Worm (Caenorhabditis elegans): ENCODE data around the gene F17C8.9.

The F17C8.9 gene

DNA sequence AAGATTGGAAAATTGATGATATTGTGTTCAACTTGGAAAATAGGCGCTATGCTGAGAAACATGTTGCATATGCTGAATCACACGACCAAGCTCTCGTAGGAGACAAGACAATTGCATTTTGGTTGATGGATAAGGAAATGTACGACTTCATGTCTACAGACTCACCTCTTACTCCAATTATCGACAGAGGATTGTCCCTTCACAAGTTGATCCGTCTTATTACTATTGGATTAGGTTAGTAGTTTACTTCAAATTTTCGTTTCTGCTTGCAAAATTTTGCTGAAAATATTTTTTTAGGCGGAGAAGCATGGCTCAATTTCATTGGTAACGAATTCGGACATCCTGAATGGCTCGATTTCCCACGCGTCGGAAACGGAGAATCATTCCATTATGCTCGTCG is 37.3 kb upstream of the F17C8.9 start:
- TF ChIP-seq repo-1 (tag; optimal IDR thresholded peaks at IDR 0.05) (no peak), lin-40 (tag; optimal IDR thresholded peaks at IDR 0.05) (no peak), hmg-1.2 (GFP tag; IDR thresholded peaks at IDR 0.05) (no peak), athp-1 (tag; optimal IDR thresholded peaks at IDR 0.05) (no peak), nfya-1 (tag; optimal IDR thresholded peaks at IDR 0.05; ENCODE audit: borderline replicate concordance, insufficient read depth) (no peak), attf-5 (GFP tag; optimal IDR thresholded peaks at IDR 0.05) (no peak), Y79H2A.3 (GFP tag; conservative IDR thresholded peaks at IDR 0.05) (no peak), C06A6.2 (GFP tag; conservative IDR thresholded peaks at IDR 0.05) (no peak), snpc-1.3 (tag; optimal IDR thresholded peaks at IDR 0.05; ENCODE audit: insufficient read depth) (no peak), him-1 (tag; optimal IDR thresholded peaks at IDR 0.05) (no peak), madf-10 (tag; optimal IDR thresholded peaks at IDR 0.05) (no peak), C17E4.6 (GFP tag; IDR thresholded peaks at IDR 0.05) (no peak), snpc-4 (GFP tag; optimal IDR thresholded peaks at IDR 0.05) (no peak), snpc-4 (tag; optimal IDR thresholded peaks at IDR 0.05) (no peak), dpff-1 (tag; optimal IDR thresholded peaks at IDR 0.05) (no peak), Y56A3A.18 (GFP tag; IDR thresholded peaks at IDR 0.05) (no peak), efl-1 (GFP tag; optimal IDR thresholded peaks at IDR 0.05) (no peak), ztf-3 (GFP tag; optimal IDR thresholded peaks at IDR 0.05) (no peak)

DNA sequence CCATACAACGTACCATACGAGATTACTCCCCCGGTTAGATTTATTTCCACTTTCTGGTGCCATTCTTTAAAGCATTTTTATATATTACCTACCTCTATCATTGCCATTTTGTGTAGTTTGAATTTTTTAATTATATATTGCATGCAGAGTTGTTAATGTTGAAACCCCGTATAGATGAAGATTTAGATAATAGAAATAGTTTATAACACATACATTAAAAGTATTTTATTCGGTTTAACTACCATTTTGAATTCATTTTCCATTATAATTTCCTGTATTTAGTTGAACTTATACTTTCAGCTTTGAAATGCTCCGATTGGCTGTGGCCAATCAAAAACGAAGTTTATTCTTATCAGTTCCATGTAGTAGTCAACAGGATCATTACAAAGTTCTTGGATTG is 36.3 kb upstream of the F17C8.9 start, which contains the start of gene dnj-18:
Gene dnj-18 (plus strand): TSS at position 301 of the 400 bp plus-strand sequence.
- TF ChIP-seq chd-7 (tag; optimal IDR thresholded peaks at IDR 0.05): no peak
- TF ChIP-seq cebp-1 (GFP tag; IDR thresholded peaks at IDR 0.05): no peak
- TF ChIP-seq cebp-1 (tag; optimal IDR thresholded peaks at IDR 0.05): no peak
- TF ChIP-seq lin-40 (tag; optimal IDR thresholded peaks at IDR 0.05): no peak
- TF ChIP-seq F57A8.1 (GFP tag; optimal IDR thresholded peaks at IDR 0.05): no peak
- no peak for TF ChIP-seq dpl-1 (GFP tag; optimal IDR thresholded peaks at IDR 0.05)
- TF ChIP-seq nhr-179 (tag; optimal IDR thresholded peaks at IDR 0.05): no peak
- no peak for TF ChIP-seq ceh-91 (GFP tag; IDR thresholded peaks at IDR 0.05)
- TF ChIP-seq snpc-1.3 (tag; optimal IDR thresholded peaks at IDR 0.05; ENCODE audit: insufficient read depth): no peak
- TF ChIP-seq lsl-1 (GFP tag; optimal IDR thresholded peaks at IDR 0.05): no peak
- no peak for TF ChIP-seq let-526 (GFP tag; IDR thresholded peaks at IDR 0.05)
- TF ChIP-seq unc-62 (GFP tag; optimal IDR thresholded peaks at IDR 0.05): no peak
- TF ChIP-seq mcd-1 (GFP tag; IDR thresholded peaks at IDR 0.05): no peak
- TF ChIP-seq ets-4 (GFP tag; optimal IDR thresholded peaks at IDR 0.05): no peak

- TF ChIP-seq rcor-1 (GFP tag; IDR thresholded peaks at IDR 0.05) (no peak), ztf-6 (GFP tag; IDR thresholded peaks at IDR 0.05) (no peak), F49E8.2 (tag; optimal IDR thresholded peaks at IDR 0.05; ENCODE audit: insufficient read depth) (no peak), C17E4.6 (GFP tag; IDR thresholded peaks at IDR 0.05) (no peak), Y53F4B.3 (GFP tag; IDR thresholded peaks at IDR 0.05) (no peak), F57C9.4 (tag; optimal IDR thresholded peaks at IDR 0.05) (no peak), him-1 (tag; optimal IDR thresholded peaks at IDR 0.05) (no peak), Y95B8A.8 (GFP tag; IDR thresholded peaks at IDR 0.05) (no peak), F57A8.1 (GFP tag; optimal IDR thresholded peaks at IDR 0.05) (no peak), egl-18 (GFP tag; IDR thresholded peaks at IDR 0.05) (no peak), aptf-2 (GFP tag; conservative IDR thresholded peaks at IDR 0.05) (no peak), nfyb-1 (GFP tag; IDR thresholded peaks at IDR 0.05) (no peak), lin-26 (GFP tag; IDR thresholded peaks at IDR 0.05) (no peak), lir-1 (GFP tag; conservative IDR thresholded peaks at IDR 0.05) (no peak), cebp-2 (GFP tag; IDR thresholded peaks at IDR 0.05) (no peak), F23B12.7 (tag; optimal IDR thresholded peaks at IDR 0.05; ENCODE audit: insufficient read depth) (no peak), ceh-58 (GFP tag; IDR thresholded peaks at IDR 0.05) (no peak), D2030.7 (GFP tag; IDR thresholded peaks at IDR 0.05) (no peak), zfh-2 (GFP tag; conservative IDR thresholded peaks at IDR 0.05) (no peak)
Measured at ce11 chrIII:4699922-4700321, 34.2 kb upstream of the F17C8.9 start, which contains the start of gene sel-13. sel-13 (minus strand) TSS chrIII:4700224.

Data from whole organism, young adult.